Worm (Caenorhabditis elegans) whole organism, L4 larva: ENCODE measurements around the gene ndub-2.
A peak's percentile ranks its signal among the peaks of the same experiment; 100 is the strongest.

Experiments used
- F37D6.2 ChIP-seq: sonication (generic microtip); optimal IDR thresholded peaks from 2 replicates; lab custom pipeline; 2016; ENCODE audit warnings: mild to moderate bottlenecking, missing genetic modification characterization, missing compliant biosample characterization
- F44E2.7 ChIP-seq: fragments of 200-800 bp; sonication (Bioruptor generic); IDR thresholded peaks from 2 replicates; pipeline ENCODE4 v2.1.2; 2022; ENCODE audit warnings: missing genetic modification characterization, missing compliant biosample characterization
- R02D3.7 ChIP-seq: fragments of 150-350 bp; sonication (generic microtip); optimal IDR thresholded peaks from 3 replicates; lab custom pipeline; 2014; ENCODE audit warnings: missing biosample characterization, missing genetic modification characterization
- ZK337.2 ChIP-seq: fragments of 200-800 bp; sonication (Bioruptor generic); IDR thresholded peaks from 2 replicates; pipeline ENCODE4 v1.3.6; 2022; ENCODE audit warnings: missing genetic modification reagents, missing genetic modification characterization, missing compliant biosample characterization
- ceh-20 ChIP-seq: fragments of 200-800 bp; sonication (Bioruptor generic); IDR thresholded peaks from 2 replicates; pipeline ENCODE4 v1.3.6; 2022; ENCODE audit warnings: missing genetic modification reagents, missing genetic modification characterization, missing compliant biosample characterization
- cey-2 ChIP-seq: sonication (generic microtip); optimal IDR thresholded peaks from 3 replicates; lab custom pipeline; 2017; ENCODE audit warnings: missing genetic modification characterization, mild to moderate bottlenecking, missing compliant biosample characterization, antibody characterized with exemption, borderline replicate concordance; ENCODE audit not compliant: insufficient read depth
- dpl-1 ChIP-seq: fragments of 150-350 bp; optimal IDR thresholded peaks from 2 replicates; lab custom pipeline; 2014; ENCODE audit warnings: missing biosample characterization, missing genetic modification reagents, missing genetic modification characterization
- dve-1 ChIP-seq: sonication (generic microtip); optimal IDR thresholded peaks from 2 replicates; lab custom pipeline; 2017; ENCODE audit warnings: antibody characterized with exemption, mild to moderate bottlenecking, missing genetic modification characterization, missing compliant biosample characterization; ENCODE audit not compliant: insufficient read depth
- hif-1 ChIP-seq, 2 experiments: sonication (generic microtip); optimal IDR thresholded peaks; 2 replicates each; lab custom pipeline; 2016 to 2017; ENCODE audit warnings: missing compliant biosample characterization in 2 of 2, missing genetic modification characterization in 2 of 2, missing genetic modification reagents in 2 of 2, missing genotype in 2 of 2, mild to moderate bottlenecking in 1 of 2
- hlh-11 ChIP-seq: fragments of 200-800 bp; sonication (Bioruptor generic); optimal IDR thresholded peaks from 2 replicates; lab custom pipeline; 2018; ENCODE audit warnings: mild to moderate bottlenecking, missing genetic modification characterization, missing compliant biosample characterization
- hlh-30 ChIP-seq: sonication (generic microtip); optimal IDR thresholded peaks from 2 replicates; lab custom pipeline; 2017; ENCODE audit warnings: antibody characterized with exemption, mild to moderate bottlenecking, missing genetic modification characterization, missing compliant biosample characterization; ENCODE audit not compliant: insufficient read depth
- lim-7 ChIP-seq: fragments of 200-800 bp; sonication (Bioruptor generic); IDR thresholded peaks from 2 replicates; pipeline ENCODE4 v1.3.6; 2022; ENCODE audit warnings: missing genetic modification characterization, missing compliant biosample characterization
- lin-13 ChIP-seq: fragments of 150-350 bp; optimal IDR thresholded peaks from 2 replicates; lab custom pipeline; 2014; ENCODE audit warnings: missing biosample characterization, missing genetic modification reagents, missing genetic modification characterization
- lin-15B ChIP-seq: fragments of 150-350 bp; sonication (generic microtip); optimal IDR thresholded peaks from 3 replicates; lab custom pipeline; 2014; ENCODE audit warnings: missing biosample characterization, missing genetic modification characterization
- lsy-2 ChIP-seq, 2 experiments: fragments of 150-350 bp in 1 of 2; sonication (generic microtip) in 1 of 2; optimal IDR thresholded peaks; 2 replicates each; lab custom pipeline; 2014 to 2017; ENCODE audit warnings: missing biosample characterization in 2 of 2, missing genetic modification characterization in 2 of 2
- madf-5 ChIP-seq, 2 experiments: fragments of 200-800 bp; sonication (Bioruptor generic); IDR thresholded peaks; 2 replicates each; pipeline ENCODE4 v1.3.6; 2022; ENCODE audit warnings: missing compliant biosample characterization in 2 of 2, missing genetic modification characterization in 2 of 2
- mep-1 ChIP-seq: fragments of 150-350 bp; sonication (generic microtip); optimal IDR thresholded peaks from 3 replicates; lab custom pipeline; 2014; ENCODE audit warnings: missing biosample characterization, missing genetic modification characterization
- mes-2 ChIP-seq: sonication (generic microtip); optimal IDR thresholded peaks from 2 replicates; lab custom pipeline; 2016; ENCODE audit warnings: missing genotype, mild to moderate bottlenecking, missing genetic modification characterization, missing compliant biosample characterization; ENCODE audit not compliant: poor library complexity, severe bottlenecking
- mxl-2 ChIP-seq: fragments of 200-800 bp; sonication (Bioruptor generic); conservative IDR thresholded peaks from 2 replicates; pipeline ENCODE4 v1.3.6; 2022; ENCODE audit warnings: missing genetic modification reagents, missing genetic modification characterization, missing compliant biosample characterization
- nhr-10 ChIP-seq: fragments of 150-350 bp; optimal IDR thresholded peaks from 2 replicates; lab custom pipeline; 2014; ENCODE audit warnings: missing biosample characterization, missing genetic modification characterization
- nhr-102 ChIP-seq: sonication (generic microtip); optimal IDR thresholded peaks from 2 replicates; lab custom pipeline; 2016; ENCODE audit warnings: mild to moderate bottlenecking, missing genetic modification characterization, moderate library complexity, missing compliant biosample characterization
- nhr-11 ChIP-seq: fragments of 150-350 bp; optimal IDR thresholded peaks from 2 replicates; lab custom pipeline; 2014; ENCODE audit warnings: missing biosample characterization, missing genetic modification characterization
- nhr-237 ChIP-seq: sonication (generic microtip); optimal IDR thresholded peaks from 2 replicates; lab custom pipeline; 2017; ENCODE audit warnings: missing biosample characterization, missing genetic modification characterization
- nhr-25 ChIP-seq: sonication (generic microtip); optimal IDR thresholded peaks from 2 replicates; lab custom pipeline; 2017; ENCODE audit warnings: missing genetic modification characterization, mild to moderate bottlenecking, missing compliant biosample characterization, antibody characterized with exemption, moderate library complexity, borderline replicate concordance; ENCODE audit not compliant: insufficient read depth
- nhr-28 ChIP-seq: fragments of 150-350 bp; optimal IDR thresholded peaks from 2 replicates; lab custom pipeline; 2014; ENCODE audit warnings: missing biosample characterization, missing genetic modification characterization
- nhr-6 ChIP-seq: fragments of 150-350 bp; optimal IDR thresholded peaks from 2 replicates; lab custom pipeline; 2014; ENCODE audit warnings: missing biosample characterization, missing genetic modification characterization
- nhr-76 ChIP-seq: fragments of 150-350 bp; optimal IDR thresholded peaks from 2 replicates; lab custom pipeline; 2014; ENCODE audit warnings: missing biosample characterization, missing genetic modification characterization
- nhr-77 ChIP-seq: fragments of 150-350 bp; optimal IDR thresholded peaks from 2 replicates; lab custom pipeline; 2014; ENCODE audit warnings: missing biosample characterization, missing genetic modification characterization
- pqm-1 ChIP-seq: sonication (generic microtip); optimal IDR thresholded peaks from 2 replicates; lab custom pipeline; 2017; ENCODE audit warnings: missing biosample characterization, missing genetic modification characterization
- tag-97 ChIP-seq: fragments of 200-800 bp; sonication (Bioruptor generic); IDR thresholded peaks from 2 replicates; pipeline ENCODE4 v1.3.6; 2022; ENCODE audit warnings: missing genetic modification characterization, missing compliant biosample characterization
- unc-62 ChIP-seq, 3 experiments: fragments of 150-350 bp in 1 of 3; sonication (generic microtip); optimal IDR thresholded peaks in 2 of 3; peaks in 1 of 3; 1 replicate in 1 of 3; 2 replicates in 2 of 3; lab custom pipeline; 2014 to 2017; ENCODE audit warnings: missing biosample characterization in 3 of 3, missing genetic modification characterization in 3 of 3, missing genetic modification reagents in 3 of 3, missing genotype in 1 of 3
- zag-1 ChIP-seq: fragments of 150-350 bp; optimal IDR thresholded peaks from 2 replicates; lab custom pipeline; 2014; ENCODE audit warnings: missing biosample characterization, missing genetic modification characterization
- zip-11 ChIP-seq: fragments of 200-800 bp; sonication (Bioruptor generic); IDR thresholded peaks from 2 replicates; pipeline ENCODE4 v1.3.6; 2022; ENCODE audit warnings: missing genetic modification characterization, missing compliant biosample characterization
- ztf-11 ChIP-seq: fragments of 150-350 bp; optimal IDR thresholded peaks from 2 replicates; lab custom pipeline; 2014; ENCODE audit warnings: missing biosample characterization, missing genetic modification characterization

The ndub-2 gene

ce11 chrII:8961450-8961849 is 34.7 kb upstream of the ndub-2 start:
- no peak for TF ChIP-seq F37D6.2 (tag; lab: Kevin White, UChicago)
- TF ChIP-seq nhr-102 (tag; lab: Kevin White, UChicago) = no peak
- TF ChIP-seq unc-62 (GFP tag; optimal IDR thresholded peaks at IDR 0.05 in 1 of 2; lab: Kevin White, UChicago) = peak in 1 of 2 experiments; percentile 78
- TF ChIP-seq unc-62 (tag; optimal IDR thresholded peaks at IDR 0.05; lab: Kevin White, UChicago) = no peak
- TF ChIP-seq nhr-76 (tag; lab: Kevin White, UChicago) = no peak
- TF ChIP-seq nhr-11 (tag; lab: Kevin White, UChicago) = peak; percentile 8

- TF ChIP-seq ZK337.2 (peak; percentile 75), hlh-30 (peak; percentile 5), hlh-11 (tag; lab: Kevin White, UChicago) (peak; percentile 13), nhr-11 (tag; lab: Kevin White, UChicago) (peak; percentile 54), lsy-2 (tag; optimal IDR thresholded peaks at IDR 0.05; lab: Kevin White, UChicago) (peak in 1 of 2 experiments; percentile 11), madf-5 (GFP tag; IDR thresholded peaks at IDR 0.05; lab: Robert Waterston, UW) (no peak), ceh-20 (GFP tag; lab: Robert Waterston, UW) (peak; percentile 10; the same call in 1 of the 2 replicates), tag-97 (GFP tag; lab: Robert Waterston, UW) (no peak), mep-1 (peak; percentile 34), zag-1 (no peak)
- TF ChIP-seq, all 104 proteins: peak for 7
These were observed 34.0 kb upstream of the ndub-2 start for ce11 chrII:8962206-8962605.

- no peak for TF ChIP-seq nhr-10
- TF ChIP-seq ztf-11 (tag; lab: Kevin White, UChicago) = no peak
- no peak for TF ChIP-seq lim-7 (GFP tag; lab: Robert Waterston, UW)
- TF ChIP-seq lin-15B (tag; lab: Kevin White, UChicago) = no peak
- TF ChIP-seq nhr-25 (tag; lab: Kevin White, UChicago) = no peak
- TF ChIP-seq nhr-28 (tag; lab: Kevin White, UChicago) = no peak
- no peak for TF ChIP-seq nhr-77
- TF ChIP-seq zip-11 (GFP tag; lab: Robert Waterston, UW) = no peak
- TF ChIP-seq nhr-237 (tag; lab: Kevin White, UChicago) = no peak
- no peak for TF ChIP-seq hlh-30
These were observed 32.1 kb upstream of the ndub-2 start, which contains the start of gene sftd-3 for ce11 chrII:8964049-8964448. Gene sftd-3, minus strand, starts transcription at chrII:8964149.

ce11 chrII:8964835-8965234 is 31.3 kb upstream of the ndub-2 start, which contains the start of the genes ndub-3 and C18E9.2:
Gene ndub-3, minus strand, starts transcription at chrII:8964890.
Gene C18E9.2, plus strand, starts transcription at chrII:8965006.
- TF ChIP-seq unc-62 (GFP tag; optimal IDR thresholded peaks at IDR 0.05 in 1 of 2; lab: Kevin White, UChicago) = peak in 1 of 2 experiments; percentile 87
- no peak for TF ChIP-seq unc-62 (tag; optimal IDR thresholded peaks at IDR 0.05; lab: Kevin White, UChicago)
- TF ChIP-seq lsy-2 (tag; optimal IDR thresholded peaks at IDR 0.05; lab: Kevin White, UChicago) = peak in 1 of 2 experiments; percentile 62
- TF ChIP-seq dve-1 (tag; lab: Kevin White, UChicago) = peak; percentile 22
- no peak for TF ChIP-seq pqm-1 (tag; lab: Kevin White, UChicago)
- TF ChIP-seq nhr-77 = peak; percentile 37
- peak; percentile 63 for TF ChIP-seq mes-2 (tag; lab: Kevin White, UChicago)
- no peak for TF ChIP-seq mxl-2 (GFP tag; lab: Robert Waterston, UW)
- TF ChIP-seq R02D3.7 (tag; lab: Kevin White, UChicago) = peak; percentile 78
- no peak for TF ChIP-seq lin-13 (GFP tag; lab: Kevin White, UChicago)
- peak; percentile 53 for TF ChIP-seq mep-1
- TF ChIP-seq F44E2.7 (GFP tag; lab: Robert Waterston, UW) = no peak
- peak; percentile 65 for TF ChIP-seq hlh-30
- no peak for TF ChIP-seq cey-2 (tag; lab: Kevin White, UChicago)
- peak; percentile 32 for TF ChIP-seq hlh-11 (tag; lab: Kevin White, UChicago)
- peak; percentile 44 for TF ChIP-seq nhr-6 (tag; lab: Kevin White, UChicago)
- peak in 1 of 2 experiments; percentile 13 for TF ChIP-seq hif-1 (tag; optimal IDR thresholded peaks at IDR 0.05; lab: Kevin White, UChicago)
- TF ChIP-seq dpl-1 (GFP tag; lab: Kevin White, UChicago) = peak; percentile 27
